Fruit fly (Drosophila melanogaster) S2 (cell line): ENCODE measurements around the gene Atg17.

Experiments used
- CG8478 ChIP-seq: fragments of >200 bp; optimal IDR thresholded peaks from 2 replicates; lab custom pipeline; 2018
- CTCF ChIP-seq, 2 experiments: fragments of >200 bp; optimal IDR thresholded peaks; 2 replicates each; lab custom pipeline; 2018

The Atg17 gene

dm6 chr3R:5716755-5717309, 47.3 kb downstream of the Atg17 start, which contains the start of gene cas:
Gene cas, minus strand, starts transcription at chr3R:5716805.
- TF ChIP-seq CG8478 (no peak), CTCF (optimal IDR thresholded peaks at IDR 0.05; lab: Kevin White, UChicago) (no peak)

dm6 chr3R:5723122-5723521, 53.6 kb downstream of the Atg17 start:
- no peak for TF ChIP-seq CTCF (optimal IDR thresholded peaks at IDR 0.05; lab: Kevin White, UChicago)
- TF ChIP-seq CG8478: no peak

- no peak for TF ChIP-seq CTCF (optimal IDR thresholded peaks at IDR 0.05; lab: Kevin White, UChicago)
- no peak for TF ChIP-seq CG8478
Observed at dm6 chr3R:5727724-5728365, 58.3 kb downstream of the Atg17 start.
